Fruit fly (Drosophila melanogaster) whole organism, embryonic: ENCODE measurements around the gene Sec20.
A peak's percentile ranks its signal among the peaks of the same experiment; 100 is the strongest.

Source experiments
- Aef1 ChIP-seq: fragments of 200-800 bp; sonication (Bioruptor generic); IDR thresholded peaks from 3 replicates; pipeline ENCODE4 v1.3.6; 2022; ENCODE audit warnings: missing biosample characterization, missing genetic modification characterization
- BEAF-32 ChIP-seq: fragments of 200-800 bp; sonication (Bioruptor generic); optimal IDR thresholded peaks from 3 replicates; lab custom pipeline; 2017; ENCODE audit warnings: missing biosample characterization, missing genetic modification characterization, mild to moderate bottlenecking, moderate library complexity, missing genetic modification reagents
- CG10209 ChIP-seq: fragments of 200-800 bp; sonication (Bioruptor generic); optimal IDR thresholded peaks from 3 replicates; lab custom pipeline; 2017; ENCODE audit warnings: missing biosample characterization, mild to moderate bottlenecking, missing genetic modification characterization, missing genetic modification reagents
- CG11085 ChIP-seq: fragments of 200-800 bp; sonication (Bioruptor generic); IDR thresholded peaks from 2 replicates; pipeline ENCODE4 v1.3.6; 2022; ENCODE audit warnings: missing biosample characterization, missing genetic modification characterization
- CG11504 ChIP-seq: fragments of 200-800 bp; sonication (Bioruptor generic); optimal IDR thresholded peaks from 3 replicates; lab custom pipeline; 2019; ENCODE audit warnings: missing biosample characterization, mild to moderate bottlenecking, missing genetic modification characterization, moderate library complexity
- CG12219 ChIP-seq: fragments of 200-800 bp; sonication (Bioruptor generic); optimal IDR thresholded peaks from 3 replicates; lab custom pipeline; 2018; ENCODE audit warnings: missing biosample characterization, mild to moderate bottlenecking, missing genetic modification characterization
- CG12299 ChIP-seq: fragments of 200-800 bp; sonication (Bioruptor generic); optimal IDR thresholded peaks from 2 replicates; lab custom pipeline; 2018; ENCODE audit warnings: missing biosample characterization, mild to moderate bottlenecking, missing genetic modification characterization
- CG14710 ChIP-seq: fragments of 200-800 bp; sonication (Bioruptor generic); optimal IDR thresholded peaks from 3 replicates; lab custom pipeline; 2019; ENCODE audit warnings: missing biosample characterization, mild to moderate bottlenecking, missing genetic modification characterization, moderate library complexity
- CG14860 ChIP-seq: fragments of 200-800 bp; sonication (Bioruptor generic); IDR thresholded peaks from 3 replicates; pipeline ENCODE4 v1.3.6; 2022; ENCODE audit warnings: missing biosample characterization, missing genetic modification characterization; ENCODE audit not compliant: partially characterized antibody
- CG15011 ChIP-seq: fragments of 200-800 bp; sonication (Bioruptor generic); optimal IDR thresholded peaks from 3 replicates; lab custom pipeline; 2018; ENCODE audit warnings: missing biosample characterization, mild to moderate bottlenecking, missing genetic modification characterization
- CG15269 ChIP-seq: fragments of 200-800 bp; sonication (Bioruptor generic); optimal IDR thresholded peaks from 2 replicates; lab custom pipeline; 2018; ENCODE audit warnings: missing biosample characterization, mild to moderate bottlenecking, missing genetic modification characterization, moderate library complexity
- CG1529 ChIP-seq: fragments of 200-800 bp; sonication (Bioruptor generic); optimal IDR thresholded peaks from 3 replicates; lab custom pipeline; 2018; ENCODE audit warnings: missing biosample characterization, missing genetic modification characterization
- CG1603 ChIP-seq: fragments of 200-800 bp; sonication (Bioruptor generic); optimal IDR thresholded peaks from 2 replicates; lab custom pipeline; 2019; ENCODE audit warnings: missing biosample characterization, mild to moderate bottlenecking, missing genetic modification characterization, moderate library complexity
- CG17328 ChIP-seq: fragments of 200-800 bp; sonication (Bioruptor generic); IDR thresholded peaks from 2 replicates; pipeline ENCODE4 v1.3.6; 2022; ENCODE audit warnings: missing biosample characterization, missing genetic modification characterization
- CG17912 ChIP-seq: fragments of 200-800 bp; sonication (Bioruptor generic); optimal IDR thresholded peaks from 2 replicates; lab custom pipeline; 2018; ENCODE audit warnings: missing biosample characterization, mild to moderate bottlenecking, missing genetic modification characterization
- CG30431 ChIP-seq: fragments of 200-800 bp; sonication (Bioruptor generic); optimal IDR thresholded peaks from 2 replicates; lab custom pipeline; 2017; ENCODE audit warnings: missing biosample characterization, missing genetic modification characterization
- CG34376 ChIP-seq: fragments of 200-800 bp; sonication (Bioruptor generic); optimal IDR thresholded peaks from 2 replicates; lab custom pipeline; 2018; ENCODE audit warnings: missing biosample characterization, mild to moderate bottlenecking, missing genetic modification characterization
- CG4854 ChIP-seq: fragments of 200-800 bp; sonication (Bioruptor generic); optimal IDR thresholded peaks from 2 replicates; lab custom pipeline; 2016; ENCODE audit warnings: missing biosample characterization, missing genetic modification characterization, inconsistent platforms
- Chrac-16 ChIP-seq: fragments of 200-800 bp; sonication (Bioruptor generic); optimal IDR thresholded peaks from 3 replicates; lab custom pipeline; 2016; ENCODE audit warnings: missing biosample characterization, missing genetic modification characterization
- Fer1 ChIP-seq: fragments of 200-800 bp; sonication (Bioruptor generic); optimal IDR thresholded peaks from 2 replicates; lab custom pipeline; 2017; ENCODE audit warnings: missing biosample characterization, mild to moderate bottlenecking, missing genetic modification characterization
- MESR4 ChIP-seq: fragments of 200-800 bp; sonication (Bioruptor generic); optimal IDR thresholded peaks from 2 replicates; lab custom pipeline; 2018; ENCODE audit warnings: missing biosample characterization, mild to moderate bottlenecking, missing genetic modification characterization, moderate library complexity
- Neu2 ChIP-seq: fragments of 200-800 bp; sonication (Bioruptor generic); optimal IDR thresholded peaks from 3 replicates; lab custom pipeline; 2016; ENCODE audit warnings: missing biosample characterization, missing genetic modification characterization, borderline replicate concordance
- Oaz ChIP-seq: fragments of 200-800 bp; sonication (Bioruptor generic); IDR thresholded peaks from 2 replicates; pipeline ENCODE4 v1.3.6; 2022; ENCODE audit warnings: missing biosample characterization, missing genetic modification characterization
- Oli ChIP-seq: fragments of 200-800 bp; sonication (Bioruptor generic); optimal IDR thresholded peaks from 2 replicates; lab custom pipeline; 2018; ENCODE audit warnings: missing biosample characterization, mild to moderate bottlenecking, missing genetic modification characterization, moderate library complexity
- Side ChIP-seq: fragments of 200-800 bp; sonication (Bioruptor generic); optimal IDR thresholded peaks from 2 replicates; lab custom pipeline; 2016; ENCODE audit warnings: missing biosample characterization, missing genetic modification characterization
- abd-A ChIP-seq: fragments of 200-800 bp; sonication (Bioruptor generic); optimal IDR thresholded peaks from 3 replicates; lab custom pipeline; 2019; ENCODE audit warnings: missing biosample characterization, mild to moderate bottlenecking, missing genetic modification characterization, moderate library complexity
- amos ChIP-seq: fragments of 200-800 bp; sonication (Bioruptor generic); IDR thresholded peaks from 2 replicates; pipeline ENCODE4 v1.3.6; 2022; ENCODE audit warnings: missing biosample characterization, missing genetic modification characterization; ENCODE audit not compliant: partially characterized antibody
- cad ChIP-seq: fragments of >200 bp; optimal IDR thresholded peaks from 2 replicates; lab custom pipeline; 2017; ENCODE audit warnings: missing biosample characterization, missing genetic modification characterization
- chinmo ChIP-seq: fragments of 200-800 bp; sonication (Bioruptor generic); IDR thresholded peaks from 4 replicates; pipeline ENCODE4 v1.3.6; 2022; ENCODE audit warnings: missing biosample characterization, missing genetic modification characterization; ENCODE audit not compliant: partially characterized antibody
- dati ChIP-seq: fragments of 200-800 bp; sonication (Bioruptor generic); IDR thresholded peaks from 2 replicates; pipeline ENCODE4 v1.3.6; 2022; ENCODE audit warnings: missing biosample characterization, missing genetic modification characterization
- exex ChIP-seq: fragments of 200-800 bp; sonication (Bioruptor generic); optimal IDR thresholded peaks from 4 replicates; lab custom pipeline; 2018; ENCODE audit warnings: missing biosample characterization, mild to moderate bottlenecking, missing genetic modification characterization, moderate library complexity
- fru ChIP-seq: fragments of >200 bp; optimal IDR thresholded peaks from 2 replicates; lab custom pipeline; 2017
- gcm2 ChIP-seq: fragments of 200-800 bp; sonication (Bioruptor generic); optimal IDR thresholded peaks from 2 replicates; lab custom pipeline; 2016; ENCODE audit warnings: missing biosample characterization, missing genetic modification characterization
- hth ChIP-seq: fragments of >200 bp; optimal IDR thresholded peaks from 2 replicates; lab custom pipeline; 2017; ENCODE audit warnings: inconsistent platforms
- knrl ChIP-seq: fragments of 200-800 bp; sonication (Bioruptor generic); IDR thresholded peaks from 3 replicates; pipeline ENCODE4 v1.3.6; 2022; ENCODE audit warnings: missing biosample characterization, missing genetic modification characterization; ENCODE audit not compliant: partially characterized antibody
- org-1 ChIP-seq: fragments of 200-800 bp; sonication (Bioruptor generic); optimal IDR thresholded peaks from 2 replicates; lab custom pipeline; 2017; ENCODE audit warnings: missing biosample characterization, missing genetic modification characterization
- pb ChIP-seq: fragments of 200-800 bp; sonication (Bioruptor generic); optimal IDR thresholded peaks from 3 replicates; lab custom pipeline; 2016; ENCODE audit warnings: missing biosample characterization, missing genetic modification characterization
- ro ChIP-seq: fragments of 200-800 bp; sonication (Bioruptor generic); IDR thresholded peaks from 2 replicates; pipeline ENCODE4 v1.3.6; 2022; ENCODE audit warnings: missing biosample characterization, missing genetic modification characterization
- schlank ChIP-seq: fragments of 200-800 bp; sonication (Bioruptor generic); optimal IDR thresholded peaks from 2 replicates; lab custom pipeline; 2018; ENCODE audit warnings: missing biosample characterization, mild to moderate bottlenecking, missing genetic modification characterization
- scrt ChIP-seq: fragments of 200-800 bp; sonication (Bioruptor generic); optimal IDR thresholded peaks from 2 replicates; lab custom pipeline; 2018; ENCODE audit warnings: missing biosample characterization, mild to moderate bottlenecking, missing genetic modification characterization, moderate library complexity
- sisA ChIP-seq: fragments of 200-800 bp; sonication (Bioruptor generic); IDR thresholded peaks from 2 replicates; pipeline ENCODE4 v1.3.6; 2022; ENCODE audit warnings: missing biosample characterization, missing genetic modification characterization
- so ChIP-seq: fragments of 200-800 bp; sonication (Bioruptor generic); IDR thresholded peaks from 3 replicates; pipeline ENCODE4 v1.3.6; 2022; ENCODE audit warnings: missing biosample characterization, missing genetic modification characterization
- stwl ChIP-seq: fragments of 200-800 bp; sonication (Bioruptor generic); optimal IDR thresholded peaks from 3 replicates; lab custom pipeline; 2018; ENCODE audit warnings: missing biosample characterization, mild to moderate bottlenecking, missing genetic modification characterization, moderate library complexity
- tin ChIP-seq: fragments of 200-800 bp; sonication (Bioruptor generic); optimal IDR thresholded peaks from 3 replicates; lab custom pipeline; 2016; ENCODE audit warnings: missing biosample characterization, missing genetic modification characterization
- tio ChIP-seq: fragments of 200-800 bp; sonication (Bioruptor generic); optimal IDR thresholded peaks from 2 replicates; lab custom pipeline; 2017; ENCODE audit warnings: missing biosample characterization, missing genetic modification characterization, inconsistent platforms
- tx ChIP-seq: fragments of 200-800 bp; sonication (Bioruptor generic); optimal IDR thresholded peaks from 2 replicates; lab custom pipeline; 2016; ENCODE audit warnings: missing biosample characterization, missing genetic modification characterization
- usp ChIP-seq: fragments of >200 bp; optimal IDR thresholded peaks from 2 replicates; lab custom pipeline; 2017; ENCODE audit warnings: missing biosample characterization, missing genetic modification characterization
- vfl ChIP-seq: fragments of 200-800 bp; sonication (Bioruptor generic); optimal IDR thresholded peaks from 2 replicates; lab custom pipeline; 2016; ENCODE audit warnings: missing biosample characterization, missing genetic modification characterization
- vvl ChIP-seq: fragments of 200-800 bp; sonication (Bioruptor generic); IDR thresholded peaks from 2 replicates; pipeline ENCODE4 v1.3.6; 2022; ENCODE audit warnings: missing biosample characterization, missing genetic modification characterization
- zf30C ChIP-seq: fragments of 200-800 bp; sonication (Bioruptor generic); optimal IDR thresholded peaks from 3 replicates; lab custom pipeline; 2018; ENCODE audit warnings: missing biosample characterization, mild to moderate bottlenecking, missing genetic modification characterization

Sec20 gene

dm6 chr3R:5794267-5795089 lies 29.9 kb downstream of the Sec20 start, which contains the start of the genes PSMG1 and CG10979 (continued):
- TF ChIP-seq fru (lab: Kevin White, UChicago): no peak
- no peak for TF ChIP-seq cad
- TF ChIP-seq gcm2 (GFP tag; lab: Kevin White, UChicago): no peak
- TF ChIP-seq Fer1 (GFP tag; lab: Kevin White, UChicago): no peak
- no peak for TF ChIP-seq knrl
- no peak for TF ChIP-seq CG4854 (GFP tag; lab: Kevin White, UChicago)
- peak; percentile 59 for TF ChIP-seq MESR4 (GFP tag; lab: Kevin White, UChicago)
- no peak for TF ChIP-seq CG30431 (GFP tag; lab: Kevin White, UChicago)
- no peak for TF ChIP-seq CG15269 (tag; lab: Kevin White, UChicago)
- TF ChIP-seq CG12219 (GFP tag; lab: Kevin White, UChicago): no peak
- no peak for TF ChIP-seq ro (GFP tag; lab: Robert Waterston, UW)
- no peak for TF ChIP-seq CG11504 (tag; lab: Kevin White, UChicago)
- TF ChIP-seq CG15011 (GFP tag; lab: Kevin White, UChicago): no peak
- no peak for TF ChIP-seq Oaz (GFP tag; lab: Robert Waterston, UW)
- no peak for TF ChIP-seq CG1529
- no peak for TF ChIP-seq scrt (GFP tag; lab: Kevin White, UChicago)
- TF ChIP-seq exex (tag; lab: Kevin White, UChicago): no peak
- no peak for TF ChIP-seq CG10209
- TF ChIP-seq org-1 (GFP tag; lab: Kevin White, UChicago): no peak
- TF ChIP-seq vvl (GFP tag; lab: Robert Waterston, UW): 0 out of 2 replicates have a peak, but pooled peaks have one; percentile 46
- peak; percentile 47 for TF ChIP-seq BEAF-32 (GFP tag; lab: Kevin White, UChicago)
- TF ChIP-seq hth: no peak
- TF ChIP-seq Neu2 (GFP tag; lab: Kevin White, UChicago): no peak
- TF ChIP-seq usp (GFP tag; lab: Kevin White, UChicago): no peak
- no peak for TF ChIP-seq CG14860 (GFP tag; lab: Robert Waterston, UW)
- no peak for TF ChIP-seq vfl (GFP tag; lab: Kevin White, UChicago)
- TF ChIP-seq CG14710: peak; percentile 51
- TF ChIP-seq pb (GFP tag; lab: Kevin White, UChicago): no peak
- TF ChIP-seq amos (GFP tag; lab: Robert Waterston, UW): no peak
- no peak for TF ChIP-seq tx (GFP tag; lab: Kevin White, UChicago)
- TF ChIP-seq CG1603: no peak
- TF ChIP-seq CG17328: no peak
- no peak for TF ChIP-seq CG17912 (GFP tag; lab: Kevin White, UChicago)
- TF ChIP-seq zf30C: no peak
- no peak for TF ChIP-seq schlank (tag; lab: Kevin White, UChicago)
- no peak for TF ChIP-seq CG12299 (tag; lab: Kevin White, UChicago)
- TF ChIP-seq sisA (GFP tag; lab: Robert Waterston, UW): no peak
- TF ChIP-seq CG11085: no peak
- TF ChIP-seq Chrac-16 (GFP tag; lab: Kevin White, UChicago): no peak
- no peak for TF ChIP-seq Aef1 (GFP tag; lab: Robert Waterston, UW)
- no peak for TF ChIP-seq Side (GFP tag; lab: Kevin White, UChicago)
- TF ChIP-seq abd-A (tag; lab: Kevin White, UChicago): no peak
- TF ChIP-seq tio (GFP tag; lab: Kevin White, UChicago): no peak
- no peak for TF ChIP-seq so (GFP tag; lab: Robert Waterston, UW)
- TF ChIP-seq CG34376 (GFP tag; lab: Kevin White, UChicago): no peak
- TF ChIP-seq dati (GFP tag; lab: Robert Waterston, UW): no peak
- TF ChIP-seq Oli: no peak
- no peak for TF ChIP-seq tin (GFP tag; lab: Kevin White, UChicago)
- peak; percentile 19 for TF ChIP-seq stwl
- 0 out of 4 replicates have a peak, but pooled peaks have one; percentile 50 for TF ChIP-seq chinmo
